Fruit fly (Drosophila melanogaster) Kc167 (cell line): Measurements from ENCODE around the gene pes.

ENCODE experiments used
- Myc ChIP-seq: fragments of >200 bp; optimal IDR thresholded peaks from 2 replicates; lab custom pipeline; 2017; ENCODE audit warnings: missing external identifiers
- Sin3A ChIP-seq: fragments of >200 bp; optimal IDR thresholded peaks from 2 replicates; lab custom pipeline; 2018; ENCODE audit warnings: missing external identifiers
- h ChIP-seq: fragments of >200 bp; optimal IDR thresholded peaks from 3 replicates; lab custom pipeline; 2018; ENCODE audit warnings: missing external identifiers
- insv ChIP-seq: fragments of >200 bp; optimal IDR thresholded peaks from 3 replicates; lab custom pipeline; 2018; ENCODE audit warnings: missing external identifiers
- psq ChIP-seq: fragments of >200 bp; optimal IDR thresholded peaks from 2 replicates; lab custom pipeline; 2017; ENCODE audit warnings: missing external identifiers
- ttk ChIP-seq: sonication (Bioruptor generic); optimal IDR thresholded peaks from 2 replicates; lab custom pipeline; 2017; ENCODE audit warnings: missing external identifiers

Gene pes

dm6 chr2L:7940459-7941343 lies 53.3 kb downstream of the pes start:
- TF ChIP-seq h (lab: Kevin White, UChicago), result no peak
- no peak for TF ChIP-seq ttk (lab: Kevin White, UChicago)
- TF ChIP-seq Myc, result no peak
- no peak for TF ChIP-seq insv (lab: Kevin White, UChicago)
- no peak for TF ChIP-seq psq (lab: Kevin White, UChicago)
- no peak for TF ChIP-seq Sin3A

dm6 chr2L:7938488-7938887 lies 55.5 kb downstream of the pes start:
- TF ChIP-seq insv (lab: Kevin White, UChicago), result no peak
